Worm (Caenorhabditis elegans): ENCODE results near the gene Y26G10.4.

Y26G10.4 gene

DNA sequence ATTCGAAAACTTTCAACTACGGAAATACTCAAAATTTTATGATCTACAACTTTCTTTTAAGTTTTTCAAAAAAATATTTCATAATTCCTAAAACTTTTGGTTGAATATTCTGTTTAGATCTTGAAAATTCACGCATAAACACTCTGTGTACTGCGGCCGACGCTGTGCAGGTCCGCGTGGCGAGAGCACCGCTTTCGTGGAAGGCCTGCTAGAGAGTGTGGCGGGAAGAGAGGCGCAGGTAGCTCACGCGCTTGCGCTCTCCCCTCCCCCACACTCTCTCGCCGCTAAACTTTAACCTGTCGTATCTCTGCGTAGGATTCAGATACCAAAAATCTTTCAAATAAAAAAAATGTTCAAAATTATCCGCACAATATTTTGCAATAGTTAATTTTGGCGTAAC, 15.7 kb downstream of the Y26G10.4 start:
- TF ChIP-seq efl-1 (optimal IDR thresholded peaks at IDR 0.05) = no peak
- TF ChIP-seq efl-1 (GFP tag; optimal IDR thresholded peaks at IDR 0.05 in 1 of 2) = peak in 1 of 2 experiments; percentile 4
- TF ChIP-seq ceh-90 (tag; optimal IDR thresholded peaks at IDR 0.05) = no peak

DNA sequence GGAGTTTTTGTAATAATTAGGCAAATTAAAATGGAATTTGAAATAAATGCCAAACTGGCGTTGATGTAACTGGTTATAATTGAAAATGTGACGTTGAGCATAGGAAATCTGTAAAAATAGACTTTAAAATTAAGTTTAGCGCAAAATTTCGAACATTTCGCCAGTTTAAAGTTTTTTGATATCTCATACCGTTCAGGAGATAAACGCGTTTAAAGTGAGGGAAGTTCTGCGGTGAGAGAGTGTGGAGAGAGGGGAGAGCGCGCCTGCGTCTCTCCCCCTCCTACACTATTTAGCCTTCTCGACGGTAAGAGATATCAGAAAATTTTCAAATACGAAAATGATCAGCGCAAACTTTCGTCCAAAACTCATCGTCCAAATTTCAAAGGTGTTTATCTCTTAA, 22.4 kb downstream of the Y26G10.4 start, which contains the start of gene str-92:
Gene str-92 (minus strand): TSS at position 101 of the 400 bp plus-strand sequence.
- TF ChIP-seq ceh-88 (GFP tag; IDR thresholded peaks at IDR 0.05) (no peak), nhr-12 (tag; optimal IDR thresholded peaks at IDR 0.05) (no peak), sup-37 (GFP tag; optimal IDR thresholded peaks at IDR 0.05) (no peak), unc-62 (GFP tag; optimal IDR thresholded peaks at IDR 0.05) (no peak), tbx-2 (tag; optimal IDR thresholded peaks at IDR 0.05) (no peak), pag-3 (tag; optimal IDR thresholded peaks at IDR 0.05; ENCODE audit: borderline replicate concordance, insufficient read depth) (no peak), nhr-20 (tag; optimal IDR thresholded peaks at IDR 0.05) (no peak), lin-14 (GFP tag; optimal IDR thresholded peaks at IDR 0.05) (no peak), nhr-28 (tag; optimal IDR thresholded peaks at IDR 0.05) (no peak), skn-1 (tag; optimal IDR thresholded peaks at IDR 0.05) (no peak), egl-13 (tag; optimal IDR thresholded peaks at IDR 0.05) (no peak), egl-27 (tag; optimal IDR thresholded peaks at IDR 0.05) (no peak), unc-130 (tag; optimal IDR thresholded peaks at IDR 0.05) (no peak), irx-1 (tag; optimal IDR thresholded peaks at IDR 0.05) (no peak), lin-15B (tag; optimal IDR thresholded peaks at IDR 0.05) (no peak), Y116A8C.19 (tag; optimal IDR thresholded peaks at IDR 0.05; ENCODE audit: borderline replicate concordance) (no peak), nhr-237 (tag; optimal IDR thresholded peaks at IDR 0.05) (no peak), fkh-10 (GFP tag; optimal IDR thresholded peaks at IDR 0.05) (no peak)

DNA sequence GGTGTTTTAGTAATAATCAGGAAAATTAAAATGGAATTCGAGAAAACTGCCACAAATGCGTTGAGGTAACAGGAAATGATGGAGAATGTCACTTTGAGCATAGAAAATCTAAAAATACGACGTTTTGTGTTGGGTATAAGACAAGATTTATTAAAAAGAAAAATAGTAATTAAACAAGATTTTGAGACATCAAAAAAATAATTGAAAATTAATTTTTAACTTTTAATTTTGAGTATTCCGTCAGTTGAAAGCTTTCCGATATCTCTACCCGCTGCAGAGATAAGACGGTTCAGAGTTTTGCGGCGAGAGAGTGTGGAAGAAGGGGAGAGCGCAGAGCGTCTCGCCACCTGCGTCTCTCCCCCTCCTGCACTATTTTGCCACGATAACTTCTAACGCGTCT, 25.7 kb downstream of the Y26G10.4 start, which contains the start of gene str-93:
Gene str-93 (minus strand): TSS at position 101 of the 400 bp plus-strand sequence.
- TF ChIP-seq unc-98 (GFP tag; IDR thresholded peaks at IDR 0.05) (no peak), ceh-82 (tag; optimal IDR thresholded peaks at IDR 0.05) (no peak), C04F5.9 (tag; optimal IDR thresholded peaks at IDR 0.05) (no peak), ama-1 (optimal IDR thresholded peaks at IDR 0.05) (no peak), isw-1 (GFP tag; IDR thresholded peaks at IDR 0.05) (no peak), ceh-63 (GFP tag; optimal IDR thresholded peaks at IDR 0.05) (no peak), lin-35 (GFP tag; optimal IDR thresholded peaks at IDR 0.05) (no peak), mep-1 (tag; optimal IDR thresholded peaks at IDR 0.05) (no peak), aly-2 (tag; optimal IDR thresholded peaks at IDR 0.05) (no peak), jun-1 (tag; optimal IDR thresholded peaks at IDR 0.05) (no peak), swsn-7 (tag; optimal IDR thresholded peaks at IDR 0.05) (no peak), tbx-2 (tag; optimal IDR thresholded peaks at IDR 0.05) (no peak)

DNA sequence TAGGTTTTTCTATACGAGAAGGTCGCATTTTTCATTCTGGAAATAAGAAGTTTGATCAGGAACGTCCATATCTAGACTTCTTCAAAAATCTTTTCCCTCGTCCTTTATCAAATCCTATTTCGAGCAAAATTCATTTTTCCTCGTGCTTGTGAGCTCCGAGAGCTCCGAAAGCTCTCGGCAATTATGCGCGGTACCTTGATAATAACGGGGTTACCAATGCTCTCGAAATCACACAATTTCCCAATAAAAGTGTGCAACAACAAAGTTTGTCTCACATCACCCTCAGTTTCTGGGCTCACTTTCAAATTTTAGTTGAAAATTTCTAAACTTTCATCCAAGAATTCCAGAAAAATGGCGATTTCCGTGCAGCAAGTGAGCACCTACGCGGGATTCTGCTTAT, 30.5 kb downstream of the Y26G10.4 start, which contains the start of gene str-89:
Gene str-89 (plus strand): TSS at position 301 of the 400 bp plus-strand sequence.
- TF ChIP-seq ceh-82 (tag; optimal IDR thresholded peaks at IDR 0.05) = no peak
- no peak for TF ChIP-seq nhr-77 (tag; optimal IDR thresholded peaks at IDR 0.05)
- no peak for TF ChIP-seq hlh-17 (GFP tag; optimal IDR thresholded peaks at IDR 0.05; ENCODE audit: borderline replicate concordance)
- no peak for TF ChIP-seq ces-1 (GFP tag; optimal IDR thresholded peaks at IDR 0.05)
- TF ChIP-seq nhr-19 (GFP tag; conservative IDR thresholded peaks at IDR 0.05) = no peak
- no peak for TF ChIP-seq nhr-47 (tag; optimal IDR thresholded peaks at IDR 0.05)
- no peak for TF ChIP-seq fkh-4 (tag; optimal IDR thresholded peaks at IDR 0.05; ENCODE audit: borderline replicate concordance)
